Worm (Caenorhabditis elegans): ENCODE results near the gene srh-15.

Gene srh-15

DNA sequence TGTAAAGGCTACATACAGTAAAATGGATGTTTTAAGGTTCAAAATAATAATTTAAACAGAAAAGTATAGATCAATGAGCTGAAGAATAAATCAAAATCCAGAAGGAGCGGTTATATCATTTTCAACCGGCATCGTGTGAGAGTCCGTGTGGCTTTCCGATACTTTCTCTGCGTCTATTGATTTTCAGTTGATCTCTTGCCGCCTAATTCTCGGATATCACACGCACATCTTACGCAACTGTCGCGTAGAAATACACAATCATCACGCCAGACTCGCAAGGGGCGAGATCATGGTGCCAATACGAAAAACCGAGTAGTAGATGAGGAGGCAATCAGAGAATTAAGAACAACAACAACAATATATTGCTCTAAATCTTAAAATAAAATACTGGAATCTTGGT lies 31.9 kb upstream of the srh-15 start (continued):
- TF ChIP-seq alr-1 (tag; optimal IDR thresholded peaks at IDR 0.05): no peak
- TF ChIP-seq fos-1 (tag; optimal IDR thresholded peaks at IDR 0.05): no peak

ce11 chrV:13294507-13294906 lies 26.3 kb upstream of the srh-15 start:
- no peak for TF ChIP-seq ztf-11 (tag; optimal IDR thresholded peaks at IDR 0.05)
- no peak for TF ChIP-seq nhr-10 (tag; optimal IDR thresholded peaks at IDR 0.05)
- no peak for TF ChIP-seq peb-1 (tag; optimal IDR thresholded peaks at IDR 0.05)
- TF ChIP-seq fos-1 (tag; optimal IDR thresholded peaks at IDR 0.05): no peak
- no peak for TF ChIP-seq snpc-4 (tag; optimal IDR thresholded peaks at IDR 0.05)
- TF ChIP-seq C34F6.9 (tag; optimal IDR thresholded peaks at IDR 0.05): no peak
- no peak for TF ChIP-seq ztf-4 (tag; optimal IDR thresholded peaks at IDR 0.05)
- no peak for TF ChIP-seq blmp-1 (tag; optimal IDR thresholded peaks at IDR 0.05; ENCODE audit: insufficient read depth)
- no peak for TF ChIP-seq mdl-1 (tag; optimal IDR thresholded peaks at IDR 0.05)
- TF ChIP-seq nhr-12 (tag; optimal IDR thresholded peaks at IDR 0.05): no peak
- TF ChIP-seq elt-3 (tag; optimal IDR thresholded peaks at IDR 0.05): no peak
- no peak for TF ChIP-seq zag-1 (tag; optimal IDR thresholded peaks at IDR 0.05)
- TF ChIP-seq sma-3 (GFP tag; optimal IDR thresholded peaks at IDR 0.05): no peak
- no peak for TF ChIP-seq Y55F3AM.14 (GFP tag; optimal IDR thresholded peaks at IDR 0.05)

DNA sequence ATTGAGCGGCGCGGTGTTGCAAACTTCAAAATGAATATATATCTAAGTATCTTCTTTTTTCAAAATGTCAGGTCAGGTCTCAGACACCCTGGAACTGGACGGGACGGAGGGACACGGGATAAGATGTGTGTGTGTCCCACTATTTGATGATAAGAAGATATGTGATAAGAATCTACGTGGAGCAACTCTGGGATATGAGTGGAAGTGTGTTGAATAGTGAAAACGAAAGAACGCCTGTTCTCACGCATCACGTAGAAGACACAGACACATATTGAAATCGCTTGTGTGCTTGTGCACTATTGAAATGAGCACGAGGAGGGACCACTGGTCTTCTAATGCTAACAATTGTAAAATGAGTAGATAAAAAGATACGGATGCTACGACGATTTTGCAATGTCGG lies 24.9 kb upstream of the srh-15 start, which contains the start of gene uig-1:
TSS of gene uig-1 (minus strand) at position 120 of the 400 bp plus-strand sequence.
- peak; percentile 24 for TF ChIP-seq nhr-129 (tag; optimal IDR thresholded peaks at IDR 0.05)
- TF ChIP-seq C34F6.9 (tag; optimal IDR thresholded peaks at IDR 0.05): peak; percentile 16
- TF ChIP-seq mbf-1 (tag; optimal IDR thresholded peaks at IDR 0.05): no peak
- TF ChIP-seq peb-1 (tag; optimal IDR thresholded peaks at IDR 0.05): no peak
- no peak for TF ChIP-seq nhr-6 (tag; optimal IDR thresholded peaks at IDR 0.05)
- TF ChIP-seq nhr-25 (tag; optimal IDR thresholded peaks at IDR 0.05): no peak
- TF ChIP-seq lsy-2 (tag; optimal IDR thresholded peaks at IDR 0.05): peak in 1 of 2 experiments; percentile 16
- TF ChIP-seq sma-9 (GFP tag; optimal IDR thresholded peaks at IDR 0.05): peak; percentile 14
- TF ChIP-seq sma-9 (tag; optimal IDR thresholded peaks at IDR 0.05): no peak
- TF ChIP-seq sma-3 (GFP tag; optimal IDR thresholded peaks at IDR 0.05): no peak
- TF ChIP-seq F13H6.1 (tag; optimal IDR thresholded peaks at IDR 0.05): peak; percentile 22

DNA sequence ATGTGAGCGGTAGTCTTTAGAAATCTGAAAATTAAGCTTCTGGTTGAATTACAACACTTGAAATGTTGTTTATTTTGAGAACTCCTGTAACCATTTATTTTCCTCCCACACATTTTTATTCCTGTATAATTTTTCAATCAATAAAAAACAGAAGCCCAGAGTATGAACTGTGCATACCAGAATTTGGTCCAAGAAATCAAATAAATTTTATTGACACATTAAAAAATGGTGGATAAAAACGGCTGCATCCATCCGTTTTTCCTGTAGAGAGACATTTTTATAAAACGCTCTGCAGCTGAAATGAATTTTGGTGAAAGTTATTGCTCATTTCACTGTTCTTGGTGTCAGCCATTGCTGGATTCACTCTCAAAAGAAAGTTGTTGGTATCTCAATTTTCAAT lies 23.6 kb upstream of the srh-15 start, which contains the start of gene C26E1.1:
TSS of gene C26E1.1 (plus strand) at position 301 of the 400 bp plus-strand sequence.
- TF ChIP-seq nhr-6 (tag; optimal IDR thresholded peaks at IDR 0.05): no peak
- no peak for TF ChIP-seq nhr-12 (tag; optimal IDR thresholded peaks at IDR 0.05)
- TF ChIP-seq lin-39 (tag; optimal IDR thresholded peaks at IDR 0.05): no peak
- no peak for TF ChIP-seq egl-27 (tag; optimal IDR thresholded peaks at IDR 0.05)
- no peak for TF ChIP-seq unc-55 (GFP tag; optimal IDR thresholded peaks at IDR 0.05)
- TF ChIP-seq C34F6.9 (tag; optimal IDR thresholded peaks at IDR 0.05): no peak
- TF ChIP-seq sem-4 (tag; optimal IDR thresholded peaks at IDR 0.05): no peak
- TF ChIP-seq ztf-11 (tag; optimal IDR thresholded peaks at IDR 0.05): no peak
- no peak for TF ChIP-seq sma-9 (GFP tag; optimal IDR thresholded peaks at IDR 0.05)
- TF ChIP-seq sma-9 (tag; optimal IDR thresholded peaks at IDR 0.05): no peak
- no peak for TF ChIP-seq mbf-1 (tag; optimal IDR thresholded peaks at IDR 0.05)
- no peak for TF ChIP-seq skn-1 (tag; optimal IDR thresholded peaks at IDR 0.05)
- TF ChIP-seq ZK546.5 (tag; optimal IDR thresholded peaks at IDR 0.05): no peak

DNA sequence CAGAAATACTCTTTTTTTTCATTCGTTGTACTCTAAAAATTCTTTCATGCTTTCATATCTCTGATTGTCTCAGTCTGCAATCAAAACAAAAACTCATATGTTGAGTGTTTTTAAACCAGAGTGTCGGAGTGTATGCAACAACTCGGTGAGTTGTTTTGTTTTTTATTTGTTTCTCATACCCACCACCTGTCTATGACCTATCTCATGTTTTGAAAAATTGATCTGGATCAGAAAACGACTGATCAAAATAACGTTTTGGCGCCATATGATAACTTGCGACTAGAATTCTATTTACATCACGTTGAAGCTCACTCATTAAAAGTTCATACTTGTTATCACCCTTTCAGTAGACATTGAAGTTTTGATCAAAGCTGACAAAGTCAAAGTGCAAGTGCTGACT lies 22.1 kb upstream of the srh-15 start:
- TF ChIP-seq nhr-129 (tag; optimal IDR thresholded peaks at IDR 0.05) (peak; percentile 56), F13H6.1 (tag; optimal IDR thresholded peaks at IDR 0.05) (no peak)

DNA sequence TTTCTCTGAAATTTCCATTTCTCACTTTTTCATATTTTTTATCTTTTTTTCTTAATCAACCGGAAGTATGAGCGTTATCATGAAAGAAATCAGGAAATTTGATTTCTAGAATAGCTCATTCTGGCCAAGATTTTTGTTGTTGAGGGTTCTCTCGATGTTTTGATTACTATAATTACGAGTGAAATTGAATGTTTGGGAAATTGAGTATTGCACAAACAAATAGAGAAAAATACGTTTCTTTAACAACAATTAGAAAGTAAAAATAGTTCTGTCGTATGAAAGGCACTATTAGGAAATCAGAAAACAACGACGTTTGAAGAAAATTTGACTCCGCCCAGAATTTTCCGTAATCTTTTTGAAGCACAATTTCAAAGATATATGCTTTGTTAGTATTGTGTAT lies 21.4 kb upstream of the srh-15 start:
- no peak for TF ChIP-seq dmd-4 (tag; optimal IDR thresholded peaks at IDR 0.05)
- TF ChIP-seq nhr-129 (tag; optimal IDR thresholded peaks at IDR 0.05): no peak
- TF ChIP-seq blmp-1 (tag; optimal IDR thresholded peaks at IDR 0.05; ENCODE audit: insufficient read depth): no peak
- no peak for TF ChIP-seq egl-27 (tag; optimal IDR thresholded peaks at IDR 0.05)
- TF ChIP-seq nhr-10 (tag; optimal IDR thresholded peaks at IDR 0.05): no peak
- TF ChIP-seq snpc-4 (tag; optimal IDR thresholded peaks at IDR 0.05): no peak
- no peak for TF ChIP-seq aly-2 (tag; optimal IDR thresholded peaks at IDR 0.05)
- no peak for TF ChIP-seq mbf-1 (tag; optimal IDR thresholded peaks at IDR 0.05)
- TF ChIP-seq mdl-1 (tag; optimal IDR thresholded peaks at IDR 0.05): no peak
- TF ChIP-seq C34F6.9 (tag; optimal IDR thresholded peaks at IDR 0.05): no peak
- no peak for TF ChIP-seq sem-4 (tag; optimal IDR thresholded peaks at IDR 0.05)

All from whole organism, L2 larva.